Fruit fly (Drosophila melanogaster): ENCODE measurements around the gene CG8837.

Gene CG8837

dm6 chr2L:3342369-3342768 lies 22.3 kb downstream of the CG8837 start:
- no peak for TF ChIP-seq CG10348 (GFP tag; IDR thresholded peaks at IDR 0.05)
- no peak for TF ChIP-seq CG34367 (tag; optimal IDR thresholded peaks at IDR 0.05)
- TF ChIP-seq Snoo (tag; optimal IDR thresholded peaks at IDR 0.05), result no peak
- TF ChIP-seq CG4496 (GFP tag; IDR thresholded peaks at IDR 0.05), result no peak
- TF ChIP-seq gl (tag; optimal IDR thresholded peaks at IDR 0.05), result no peak
- no peak for TF ChIP-seq CG8159 (tag; optimal IDR thresholded peaks at IDR 0.05)
- TF ChIP-seq CG8301 (tag; optimal IDR thresholded peaks at IDR 0.05), result no peak
- TF ChIP-seq CG9948 (tag; optimal IDR thresholded peaks at IDR 0.05), result no peak
- no peak for TF ChIP-seq Ets98B (GFP tag; IDR thresholded peaks at IDR 0.05)
- no peak for TF ChIP-seq CG14655 (GFP tag; optimal IDR thresholded peaks at IDR 0.05)
- no peak for TF ChIP-seq rn (GFP tag; IDR thresholded peaks at IDR 0.05)
- no peak for TF ChIP-seq CG32121 (GFP tag; IDR thresholded peaks at IDR 0.05)
- no peak for TF ChIP-seq CG17806 (tag; optimal IDR thresholded peaks at IDR 0.05)
- no peak for TF ChIP-seq CG12605 (GFP tag; IDR thresholded peaks at IDR 0.05)
- TF ChIP-seq CG13204 (GFP tag; optimal IDR thresholded peaks at IDR 0.05), result no peak
- TF ChIP-seq EcR (GFP tag; optimal IDR thresholded peaks at IDR 0.05), result no peak
- no peak for TF ChIP-seq D1 (tag; optimal IDR thresholded peaks at IDR 0.05)
- TF ChIP-seq Pif1A (GFP tag; optimal IDR thresholded peaks at IDR 0.05), result no peak

DNA sequence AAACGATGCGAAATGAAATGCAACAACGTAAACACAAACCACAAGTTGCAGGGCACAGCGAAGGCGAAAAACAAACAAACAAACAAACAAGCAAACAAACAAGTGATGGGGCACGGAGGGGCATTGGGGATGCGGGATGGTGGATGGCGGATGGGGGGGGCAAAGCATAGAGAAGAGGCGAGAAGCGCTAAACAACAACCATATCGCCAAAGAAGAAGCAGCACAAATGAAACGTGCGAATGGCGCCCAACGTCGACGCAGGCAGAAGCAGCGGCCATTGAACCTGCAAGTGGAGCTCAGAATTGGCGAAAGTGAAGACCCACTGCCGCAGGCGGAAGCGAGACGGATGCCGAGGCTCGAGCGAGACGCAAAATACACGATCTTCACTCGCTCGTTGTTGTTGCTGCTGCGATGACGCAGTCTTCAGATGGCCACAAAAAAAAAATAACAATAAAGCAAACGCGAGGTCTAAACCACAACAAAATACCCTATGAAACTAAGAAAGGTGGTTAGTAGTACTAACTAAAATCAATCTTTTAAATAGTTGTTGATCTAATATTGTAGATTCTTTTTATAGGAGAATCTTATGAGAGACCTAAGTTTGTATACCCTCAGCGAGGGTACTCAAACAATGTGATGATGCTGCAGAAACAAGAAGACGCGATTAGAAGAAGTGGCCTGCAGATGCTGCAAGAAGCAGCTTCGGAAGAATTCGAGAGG lies 25.9 kb downstream of the CG8837 start:
- TF ChIP-seq D1 (tag; optimal IDR thresholded peaks at IDR 0.05) (no peak), CG9948 (tag; optimal IDR thresholded peaks at IDR 0.05) (peak; percentile 85), Snoo (tag; optimal IDR thresholded peaks at IDR 0.05) (peak; percentile 78), CG4496 (GFP tag; IDR thresholded peaks at IDR 0.05) (peak; percentile 87), CG13204 (GFP tag; optimal IDR thresholded peaks at IDR 0.05) (peak; percentile 63), fd96Ca (GFP tag; IDR thresholded peaks at IDR 0.05) (peak; percentile 83), CG14655 (GFP tag; optimal IDR thresholded peaks at IDR 0.05) (peak; percentile 89), CG8301 (tag; optimal IDR thresholded peaks at IDR 0.05) (peak; percentile 86), Ets98B (GFP tag; IDR thresholded peaks at IDR 0.05) (peak; percentile 83), Pif1B (GFP tag; optimal IDR thresholded peaks at IDR 0.05) (peak; percentile 83), CG32121 (GFP tag; IDR thresholded peaks at IDR 0.05) (peak; percentile 78), CG34367 (tag; optimal IDR thresholded peaks at IDR 0.05) (peak; percentile 72), CG17806 (tag; optimal IDR thresholded peaks at IDR 0.05) (peak; percentile 83), CG15710 (tag; optimal IDR thresholded peaks at IDR 0.05) (peak; percentile 48), Pif1A (GFP tag; optimal IDR thresholded peaks at IDR 0.05) (peak; percentile 89), CG10348 (GFP tag; IDR thresholded peaks at IDR 0.05) (no peak), rn (GFP tag; IDR thresholded peaks at IDR 0.05) (peak; percentile 76), gl (tag; optimal IDR thresholded peaks at IDR 0.05) (peak; percentile 31), CG8159 (tag; optimal IDR thresholded peaks at IDR 0.05) (peak; percentile 74), EcR (GFP tag; optimal IDR thresholded peaks at IDR 0.05) (peak; percentile 99), CG12605 (GFP tag; IDR thresholded peaks at IDR 0.05) (peak; percentile 61)

- TF ChIP-seq CG32121 (GFP tag; IDR thresholded peaks at IDR 0.05) (no peak), CG8159 (tag; optimal IDR thresholded peaks at IDR 0.05) (no peak), gl (tag; optimal IDR thresholded peaks at IDR 0.05) (no peak), CG8301 (tag; optimal IDR thresholded peaks at IDR 0.05) (no peak), Snoo (tag; optimal IDR thresholded peaks at IDR 0.05) (no peak), CG9948 (tag; optimal IDR thresholded peaks at IDR 0.05) (no peak), Ets98B (GFP tag; IDR thresholded peaks at IDR 0.05) (no peak), D1 (tag; optimal IDR thresholded peaks at IDR 0.05) (no peak), CG14655 (GFP tag; optimal IDR thresholded peaks at IDR 0.05) (no peak), Pif1B (GFP tag; optimal IDR thresholded peaks at IDR 0.05) (no peak), CG13204 (GFP tag; optimal IDR thresholded peaks at IDR 0.05) (no peak), CG4496 (GFP tag; IDR thresholded peaks at IDR 0.05) (no peak), Pif1A (GFP tag; optimal IDR thresholded peaks at IDR 0.05) (no peak), CG10348 (GFP tag; IDR thresholded peaks at IDR 0.05) (no peak)
These were observed 26.4 kb downstream of the CG8837 start for dm6 chr2L:3346483-3346839.

dm6 chr2L:3348146-3348747 lies 28.2 kb downstream of the CG8837 start:
- TF ChIP-seq EcR (GFP tag; optimal IDR thresholded peaks at IDR 0.05), result peak; percentile 73
- peak; percentile 93 for TF ChIP-seq CG17806 (tag; optimal IDR thresholded peaks at IDR 0.05)
- TF ChIP-seq CG32121 (GFP tag; IDR thresholded peaks at IDR 0.05), result peak; percentile 97
- TF ChIP-seq CG15710 (tag; optimal IDR thresholded peaks at IDR 0.05), result peak; percentile 96
- peak; percentile 89 for TF ChIP-seq CG34367 (tag; optimal IDR thresholded peaks at IDR 0.05)
- TF ChIP-seq CG10348 (GFP tag; IDR thresholded peaks at IDR 0.05), result peak; percentile 44; the same call in 1 of the 2 replicates
- peak; percentile 97 for TF ChIP-seq fd96Ca (GFP tag; IDR thresholded peaks at IDR 0.05)
- peak; percentile 95 for TF ChIP-seq CG12605 (GFP tag; IDR thresholded peaks at IDR 0.05)
- TF ChIP-seq CG13204 (GFP tag; optimal IDR thresholded peaks at IDR 0.05), result peak; percentile 64
- peak; percentile 97 for TF ChIP-seq Ets98B (GFP tag; IDR thresholded peaks at IDR 0.05)
- peak; percentile 88 for TF ChIP-seq CG8301 (tag; optimal IDR thresholded peaks at IDR 0.05)
- TF ChIP-seq CG4496 (GFP tag; IDR thresholded peaks at IDR 0.05), result peak; percentile 99
- TF ChIP-seq CG8159 (tag; optimal IDR thresholded peaks at IDR 0.05), result peak; percentile 93
- TF ChIP-seq Pif1A (GFP tag; optimal IDR thresholded peaks at IDR 0.05), result peak; percentile 95
- peak; percentile 87 for TF ChIP-seq Snoo (tag; optimal IDR thresholded peaks at IDR 0.05)
- peak; percentile 83 for TF ChIP-seq gl (tag; optimal IDR thresholded peaks at IDR 0.05)
- peak; percentile 92 for TF ChIP-seq CG9948 (tag; optimal IDR thresholded peaks at IDR 0.05)
- peak; percentile 95 for TF ChIP-seq rn (GFP tag; IDR thresholded peaks at IDR 0.05)
- peak; percentile 79 for TF ChIP-seq D1 (tag; optimal IDR thresholded peaks at IDR 0.05)
- peak; percentile 94 for TF ChIP-seq Pif1B (GFP tag; optimal IDR thresholded peaks at IDR 0.05)
- peak; percentile 90 for TF ChIP-seq CG14655 (GFP tag; optimal IDR thresholded peaks at IDR 0.05)

Measured in whole organism, pupa.